Fruit fly (Drosophila melanogaster) whole organism, wandering third instar larva: ENCODE measurements around the gene PH4alphaNE2.
A peak's percentile ranks its signal among the peaks of the same experiment; 100 is the strongest.

Experiments
- Abd-B ChIP-seq: fragments of >200 bp; optimal IDR thresholded peaks from 2 replicates; lab custom pipeline; 2017; ENCODE audit warnings: missing biosample characterization, missing genetic modification characterization
- CG32264 ChIP-seq: fragments of 200-800 bp; sonication (Bioruptor generic); optimal IDR thresholded peaks from 2 replicates; lab custom pipeline; 2016; ENCODE audit warnings: missing biosample characterization, missing genetic modification characterization
- CrebA ChIP-seq: fragments of 200-800 bp; sonication (Bioruptor generic); optimal IDR thresholded peaks from 2 replicates; lab custom pipeline; 2016; ENCODE audit warnings: missing biosample characterization, mild to moderate bottlenecking, missing genetic modification characterization, borderline replicate concordance
- Dif ChIP-seq: fragments of 200-275, 200-300 bp; sonication (Bioruptor generic); optimal IDR thresholded peaks from 2 replicates; lab custom pipeline; 2018; ENCODE audit warnings: missing biosample characterization, missing genetic modification characterization; ENCODE audit not compliant: partially characterized antibody
- GATAd ChIP-seq: sonication (Bioruptor generic); optimal IDR thresholded peaks from 2 replicates; lab custom pipeline; 2016; ENCODE audit warnings: missing biosample characterization, missing genetic modification characterization
- HLH106 ChIP-seq: fragments of 200-800 bp; optimal IDR thresholded peaks from 3 replicates; lab custom pipeline; 2019; ENCODE audit warnings: missing biosample characterization, mild to moderate bottlenecking, missing genetic modification characterization, moderate library complexity
- Hnf4 ChIP-seq: fragments of 200-800 bp; sonication (Bioruptor generic); optimal IDR thresholded peaks from 2 replicates; lab custom pipeline; 2016; ENCODE audit warnings: missing biosample characterization, mild to moderate bottlenecking, missing genetic modification characterization
- Hr78 ChIP-seq: fragments of >200 bp; optimal IDR thresholded peaks from 2 replicates; lab custom pipeline; 2017; ENCODE audit warnings: missing biosample characterization, missing genetic modification characterization
- Hr83 ChIP-seq: fragments of 200-300 bp; sonication (Bioruptor generic); optimal IDR thresholded peaks from 2 replicates; lab custom pipeline; 2016; ENCODE audit warnings: missing biosample characterization, mild to moderate bottlenecking, missing genetic modification characterization, moderate library complexity; ENCODE audit not compliant: poor library complexity, severe bottlenecking
- Jra ChIP-seq: sonication (Bioruptor generic); optimal IDR thresholded peaks from 2 replicates; lab custom pipeline; 2016; ENCODE audit warnings: missing biosample characterization, missing genetic modification characterization
- Mio ChIP-seq: sonication (Bioruptor generic); optimal IDR thresholded peaks from 2 replicates; lab custom pipeline; 2016; ENCODE audit warnings: missing biosample characterization, missing genetic modification characterization
- Myc ChIP-seq: fragments of >200 bp; optimal IDR thresholded peaks from 2 replicates; lab custom pipeline; 2017
- OdsH ChIP-seq: fragments of 200-800 bp; sonication (Bioruptor generic); optimal IDR thresholded peaks from 2 replicates; lab custom pipeline; 2016; ENCODE audit warnings: missing biosample characterization, mild to moderate bottlenecking, missing genetic modification characterization
- Rel ChIP-seq, 2 experiments: fragments of 200-800 bp; sonication (Bioruptor generic) in 1 of 2; optimal IDR thresholded peaks; 2 replicates in 1 of 2; 3 replicates in 1 of 2; lab custom pipeline; 2016 to 2019; ENCODE audit warnings: mild to moderate bottlenecking in 2 of 2, missing biosample characterization in 2 of 2, missing genetic modification characterization in 2 of 2, moderate library complexity in 1 of 2
- Sp1 ChIP-seq: fragments of 200-800 bp; sonication (Bioruptor generic); optimal IDR thresholded peaks from 3 replicates; lab custom pipeline; 2019; ENCODE audit warnings: missing biosample characterization, mild to moderate bottlenecking, missing genetic modification characterization, moderate library complexity
- Vsx2 ChIP-seq: fragments of 200-300, 225-300 bp; sonication (Bioruptor generic); optimal IDR thresholded peaks from 2 replicates; lab custom pipeline; 2018; ENCODE audit warnings: missing biosample characterization, missing genetic modification characterization; ENCODE audit not compliant: partially characterized antibody
- br ChIP-seq: fragments of 200-800 bp; sonication (Bioruptor generic); optimal IDR thresholded peaks from 2 replicates; lab custom pipeline; 2016; ENCODE audit warnings: missing biosample characterization, missing genetic modification characterization
- brk ChIP-seq: fragments of 200-800 bp; sonication (Bioruptor generic); optimal IDR thresholded peaks from 2 replicates; lab custom pipeline; 2016; ENCODE audit warnings: missing biosample characterization, mild to moderate bottlenecking, missing genetic modification characterization
- dl ChIP-seq, 2 experiments: fragments of 175-275, 200-275 bp in 1 of 2; fragments of 200-275 bp in 1 of 2; sonication (Bioruptor generic); optimal IDR thresholded peaks; lab custom pipeline; 2018; ENCODE audit warnings: mild to moderate bottlenecking in 2 of 2, missing biosample characterization in 2 of 2, missing genetic modification characterization in 2 of 2, moderate library complexity in 2 of 2; ENCODE audit not compliant: partially characterized antibody in 2 of 2, insufficient read depth in 1 of 2
- dmrt93B ChIP-seq: fragments of 200-800 bp; sonication (Bioruptor generic); optimal IDR thresholded peaks from 2 replicates; lab custom pipeline; 2018; ENCODE audit warnings: missing biosample characterization, mild to moderate bottlenecking, missing genetic modification characterization
- dsf ChIP-seq: sonication (Bioruptor generic); optimal IDR thresholded peaks from 2 replicates; lab custom pipeline; 2016; ENCODE audit warnings: missing biosample characterization, missing genetic modification characterization, borderline replicate concordance
- ey ChIP-seq: fragments of 200-800 bp; sonication (Bioruptor generic); optimal IDR thresholded peaks from 2 replicates; lab custom pipeline; 2016; ENCODE audit warnings: missing biosample characterization, missing genetic modification characterization
- foxo ChIP-seq, 2 experiments: fragments of 200-800 bp; sonication (Bioruptor generic); optimal IDR thresholded peaks; 2 replicates in 1 of 2; 3 replicates in 1 of 2; lab custom pipeline; 2016 to 2017; ENCODE audit warnings: missing biosample characterization in 2 of 2, missing genetic modification characterization in 2 of 2
- fru ChIP-seq: fragments of 200-800 bp; sonication (Bioruptor generic); optimal IDR thresholded peaks from 3 replicates; lab custom pipeline; 2016; ENCODE audit warnings: missing biosample characterization, mild to moderate bottlenecking, missing genetic modification characterization
- h ChIP-seq: fragments of 200-800 bp; sonication (Bioruptor generic); optimal IDR thresholded peaks from 3 replicates; lab custom pipeline; 2016; ENCODE audit warnings: missing biosample characterization, mild to moderate bottlenecking, missing genetic modification characterization
- jim ChIP-seq: fragments of 175-275, 200-325 bp; sonication (Bioruptor generic); optimal IDR thresholded peaks from 2 replicates; lab custom pipeline; 2016; ENCODE audit warnings: missing biosample characterization, mild to moderate bottlenecking, missing genetic modification characterization
- lola ChIP-seq: fragments of >200 bp; optimal IDR thresholded peaks from 2 replicates; lab custom pipeline; 2017; ENCODE audit warnings: missing biosample characterization, missing genetic modification characterization
- pan ChIP-seq: fragments of >200 bp; optimal IDR thresholded peaks from 2 replicates; lab custom pipeline; 2017
- psq ChIP-seq: fragments of 200-800 bp; sonication (Bioruptor generic); optimal IDR thresholded peaks from 3 replicates; lab custom pipeline; 2017; ENCODE audit warnings: missing biosample characterization, mild to moderate bottlenecking, missing genetic modification characterization, moderate library complexity
- rgr ChIP-seq: fragments of 200-800 bp; sonication (Bioruptor generic); optimal IDR thresholded peaks from 3 replicates; lab custom pipeline; 2016; ENCODE audit warnings: missing biosample characterization, mild to moderate bottlenecking, missing genetic modification characterization
- sage ChIP-seq: fragments of 200-800 bp; sonication (Bioruptor generic); optimal IDR thresholded peaks from 2 replicates; lab custom pipeline; 2016; ENCODE audit warnings: missing biosample characterization, mild to moderate bottlenecking, missing genetic modification characterization
- sv ChIP-seq: fragments of 200-800 bp; sonication (Bioruptor generic); optimal IDR thresholded peaks from 3 replicates; lab custom pipeline; 2016; ENCODE audit warnings: missing biosample characterization, missing genetic modification characterization
- tai ChIP-seq: sonication (Bioruptor generic); optimal IDR thresholded peaks from 2 replicates; lab custom pipeline; 2016; ENCODE audit warnings: missing biosample characterization, missing genetic modification characterization
- usp ChIP-seq: fragments of >200 bp; optimal IDR thresholded peaks from 2 replicates; lab custom pipeline; 2017; ENCODE audit warnings: missing biosample characterization, missing genetic modification characterization
- woc ChIP-seq: sonication (Bioruptor generic); optimal IDR thresholded peaks from 2 replicates; lab custom pipeline; 2016; ENCODE audit warnings: missing biosample characterization, mild to moderate bottlenecking, missing genetic modification characterization

Gene PH4alphaNE2

dm6 chr3R:30503406-30503805 lies 8.6 kb downstream of the PH4alphaNE2 start, which contains the start of gene CG31371:
Gene CG31371, minus strand, starts transcription at chr3R:30503506.
- TF ChIP-seq rgr (GFP tag; lab: Kevin White, UChicago): no peak
- TF ChIP-seq Vsx2 (GFP tag; lab: Kevin White, UChicago): no peak
- no peak for TF ChIP-seq Abd-B (GFP tag; lab: Kevin White, UChicago)
- no peak for TF ChIP-seq Myc (lab: Kevin White, UChicago)
- TF ChIP-seq Hr83 (GFP tag; lab: Kevin White, UChicago): no peak
- no peak for TF ChIP-seq h (GFP tag; lab: Kevin White, UChicago)
- TF ChIP-seq dmrt93B (GFP tag; lab: Kevin White, UChicago): no peak
- no peak for TF ChIP-seq psq (GFP tag; lab: Kevin White, UChicago)
- no peak for TF ChIP-seq brk (GFP tag; lab: Kevin White, UChicago)
- no peak for TF ChIP-seq sage (GFP tag; lab: Kevin White, UChicago)
- TF ChIP-seq woc: no peak
- no peak for TF ChIP-seq usp (GFP tag; lab: Kevin White, UChicago)
- no peak for TF ChIP-seq Dif (GFP tag; lab: Kevin White, UChicago)
- no peak for TF ChIP-seq OdsH (GFP tag; lab: Kevin White, UChicago)
- TF ChIP-seq lola (GFP tag; lab: Kevin White, UChicago): no peak
- TF ChIP-seq GATAd (GFP tag; lab: Kevin White, UChicago): no peak
- TF ChIP-seq dl (GFP tag; optimal IDR thresholded peaks at IDR 0.05; lab: Kevin White, UChicago; ENCODE audit: insufficient read depth in 1 of 2, partially characterized antibody in 2 of 2): no peak
- TF ChIP-seq Sp1 (GFP tag; lab: Kevin White, UChicago): no peak
- TF ChIP-seq, all 38 proteins: peak for 0

DNA sequence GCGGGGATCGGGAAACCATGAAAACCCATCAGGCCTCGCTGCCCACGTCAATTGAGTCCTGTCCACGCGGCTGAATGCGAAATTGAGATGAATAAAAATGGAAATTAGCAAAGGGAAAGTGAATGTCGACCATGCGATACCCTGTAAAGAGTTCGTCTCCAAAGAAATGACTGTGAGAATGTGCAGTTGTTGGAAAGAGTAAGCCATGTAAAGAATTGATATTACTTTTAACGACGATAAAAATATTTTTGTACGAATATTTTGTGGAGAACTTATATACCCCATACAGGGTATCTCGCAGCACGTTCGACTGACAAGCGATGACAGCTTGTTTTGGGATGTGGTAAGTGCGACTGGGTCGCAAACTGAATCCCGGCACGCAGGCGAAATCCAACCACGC lies 10.8 kb downstream of the PH4alphaNE2 start:
- no peak for TF ChIP-seq dsf (GFP tag; lab: Kevin White, UChicago)
- TF ChIP-seq foxo (GFP tag; optimal IDR thresholded peaks at IDR 0.05; lab: Kevin White, UChicago): peak in 1 of 2 experiments; percentile 67
- TF ChIP-seq woc: peak; percentile 18
- peak; percentile 60 for TF ChIP-seq rgr (GFP tag; lab: Kevin White, UChicago)
- TF ChIP-seq br (GFP tag; lab: Kevin White, UChicago): peak; percentile 66
- TF ChIP-seq dmrt93B (GFP tag; lab: Kevin White, UChicago): peak; percentile 15
- TF ChIP-seq sv (GFP tag; lab: Kevin White, UChicago): peak; percentile 4
- no peak for TF ChIP-seq jim (GFP tag; lab: Kevin White, UChicago)
- peak; percentile 35 for TF ChIP-seq OdsH (GFP tag; lab: Kevin White, UChicago)
- TF ChIP-seq fru: peak; percentile 50
- peak; percentile 69 for TF ChIP-seq h (GFP tag; lab: Kevin White, UChicago)
- no peak for TF ChIP-seq CG32264 (GFP tag; lab: Kevin White, UChicago)
- TF ChIP-seq ey (GFP tag; lab: Kevin White, UChicago): peak; percentile 53
- peak; percentile 55 for TF ChIP-seq HLH106 (tag; lab: Kevin White, UChicago)
- TF ChIP-seq pan (lab: Kevin White, UChicago): peak; percentile 18
- TF ChIP-seq Hr83 (GFP tag; lab: Kevin White, UChicago): no peak
- no peak for TF ChIP-seq Hnf4

DNA sequence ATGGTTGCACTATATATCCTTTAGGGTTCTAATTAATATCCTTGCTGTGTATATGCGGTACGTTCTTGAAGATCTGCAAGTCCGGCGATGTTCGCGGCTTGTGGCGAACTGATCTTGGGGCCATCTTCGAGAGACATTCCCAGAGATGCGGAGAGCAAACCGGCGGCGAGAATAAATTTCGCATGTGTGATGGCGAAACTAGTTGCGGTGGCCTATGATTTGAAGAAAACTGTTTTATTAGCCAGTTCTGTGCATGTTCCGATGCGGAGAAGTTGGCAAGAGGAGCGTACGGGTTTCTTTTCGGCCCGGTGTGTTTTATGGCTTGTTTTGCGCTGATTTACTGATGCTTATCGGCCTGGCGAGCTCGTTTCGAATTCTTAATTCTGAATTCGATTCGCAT lies 11.8 kb downstream of the PH4alphaNE2 start, which contains the start of gene PH4alphaNE1:
Gene PH4alphaNE1 (minus strand): TSS at position 101 of the 400 bp plus-strand sequence.
- TF ChIP-seq Rel (GFP tag; optimal IDR thresholded peaks at IDR 0.05; lab: Kevin White, UChicago): no peak
- no peak for TF ChIP-seq Rel (tag; optimal IDR thresholded peaks at IDR 0.05; lab: Kevin White, UChicago)
- no peak for TF ChIP-seq pan (lab: Kevin White, UChicago)
- no peak for TF ChIP-seq Mio (GFP tag; lab: Kevin White, UChicago)
- no peak for TF ChIP-seq GATAd (GFP tag; lab: Kevin White, UChicago)
- no peak for TF ChIP-seq OdsH (GFP tag; lab: Kevin White, UChicago)
- TF ChIP-seq, all 38 proteins: peak for 0

DNA sequence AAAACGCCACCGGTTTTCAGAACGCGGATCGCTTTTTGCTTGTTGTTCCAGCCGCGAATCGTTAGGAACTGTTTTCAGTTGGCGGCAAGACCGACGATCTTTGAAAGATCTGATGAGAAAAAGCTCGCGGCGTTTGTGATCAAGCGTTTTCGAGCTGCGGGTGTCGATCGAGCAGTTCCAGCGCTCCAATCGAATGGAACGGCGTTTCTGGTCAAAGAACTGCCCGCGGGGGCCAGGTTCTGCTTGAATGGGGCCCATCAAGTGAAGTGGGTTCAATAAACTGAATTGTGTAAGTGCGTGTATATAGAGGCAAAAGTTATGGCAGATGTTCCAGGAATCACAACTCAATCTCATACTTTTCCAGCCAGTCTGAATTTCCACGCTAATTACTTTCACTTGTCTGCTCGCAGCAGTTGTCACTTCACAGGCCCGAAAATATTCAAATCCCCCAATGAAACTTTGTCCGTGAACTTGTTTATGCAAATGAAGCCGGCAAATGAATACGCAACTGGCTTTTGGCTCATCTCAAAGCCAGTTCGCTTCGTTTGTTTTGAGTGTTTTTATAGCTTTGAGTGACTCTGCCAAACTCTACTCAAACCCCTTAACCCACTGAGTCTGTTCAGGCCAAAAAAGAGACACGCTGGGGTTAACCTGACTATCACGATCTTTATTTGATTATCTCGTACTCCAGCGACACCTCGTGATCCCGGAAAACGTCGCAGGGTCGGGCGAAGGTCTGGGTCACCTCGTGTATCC lies 15.7 kb downstream of the PH4alphaNE2 start, which contains the start of gene PH4alphaMP:
Gene PH4alphaMP (minus strand): TSS at position 51 of the 756 bp plus-strand sequence.
- TF ChIP-seq tai (no peak), HLH106 (tag; lab: Kevin White, UChicago) (no peak), dmrt93B (GFP tag; lab: Kevin White, UChicago) (no peak), Hr78 (GFP tag; lab: Kevin White, UChicago) (no peak), Hr83 (GFP tag; lab: Kevin White, UChicago) (no peak), dl (GFP tag; optimal IDR thresholded peaks at IDR 0.05; lab: Kevin White, UChicago; ENCODE audit: insufficient read depth in 1 of 2, partially characterized antibody in 2 of 2) (no peak), Sp1 (GFP tag; lab: Kevin White, UChicago) (no peak), Jra (no peak), woc (no peak), br (GFP tag; lab: Kevin White, UChicago) (no peak), Vsx2 (GFP tag; lab: Kevin White, UChicago) (no peak), Hnf4 (no peak), jim (GFP tag; lab: Kevin White, UChicago) (no peak), sv (GFP tag; lab: Kevin White, UChicago) (no peak), OdsH (GFP tag; lab: Kevin White, UChicago) (no peak), brk (GFP tag; lab: Kevin White, UChicago) (no peak), sage (GFP tag; lab: Kevin White, UChicago) (no peak), psq (GFP tag; lab: Kevin White, UChicago) (no peak), GATAd (GFP tag; lab: Kevin White, UChicago) (no peak), CrebA (GFP tag; lab: Kevin White, UChicago) (no peak)
